Worm (Caenorhabditis elegans): Measurements from ENCODE around the gene math-38.

ce11 chrII:1579886-1580285 lies at the start of gene math-38:
- TF ChIP-seq ama-1 (optimal IDR thresholded peaks at IDR 0.05) (no peak), mdl-1 (tag; optimal IDR thresholded peaks at IDR 0.05) (no peak)
